Worm (Caenorhabditis elegans): ENCODE measurements around the gene srx-42.

ce11 chrV:13906166-13906565 lies 14.7 kb upstream of the srx-42 start, which contains the start of gene stdh-1:
- TF ChIP-seq fkh-10 (GFP tag; optimal IDR thresholded peaks at IDR 0.05): no peak
- TF ChIP-seq ceh-34 (tag; optimal IDR thresholded peaks at IDR 0.05): no peak
- no peak for TF ChIP-seq pha-4 (tag; optimal IDR thresholded peaks at IDR 0.05)
- TF ChIP-seq lin-11 (tag; optimal IDR thresholded peaks at IDR 0.05): no peak
- no peak for TF ChIP-seq fkh-6 (tag; optimal IDR thresholded peaks at IDR 0.05)
- no peak for TF ChIP-seq ama-1 (optimal IDR thresholded peaks at IDR 0.05)
